Worm (Caenorhabditis elegans) whole organism, late embryonic: ENCODE results near the gene T09F5.10.

ENCODE experiments used
- K02D7.2 ChIP-seq: sonication (generic microtip); optimal IDR thresholded peaks from 2 replicates; lab custom pipeline; 2017; ENCODE audit warnings: mild to moderate bottlenecking, missing genetic modification characterization, missing compliant biosample characterization
- T23F11.4 ChIP-seq: fragments of 200-800 bp; sonication (Bioruptor generic); optimal IDR thresholded peaks from 2 replicates; lab custom pipeline; 2018; ENCODE audit warnings: mild to moderate bottlenecking, missing genetic modification characterization, missing compliant biosample characterization
- Y22D7AL.16 ChIP-seq: sonication (generic microtip); optimal IDR thresholded peaks from 2 replicates; lab custom pipeline; 2016; ENCODE audit warnings: missing genetic modification characterization, missing compliant biosample characterization
- ahr-1 ChIP-seq: sonication (generic microtip); optimal IDR thresholded peaks from 2 replicates; lab custom pipeline; 2016; ENCODE audit warnings: missing genetic modification characterization, missing compliant biosample characterization
- ama-1 ChIP-seq: fragments of 150-350 bp; optimal IDR thresholded peaks from 2 replicates; lab custom pipeline; 2014
- ceh-14 ChIP-seq: sonication (generic microtip); optimal IDR thresholded peaks from 2 replicates; lab custom pipeline; 2016; ENCODE audit warnings: missing genotype, missing genetic modification characterization, missing compliant biosample characterization
- ceh-18 ChIP-seq: sonication (generic microtip); optimal IDR thresholded peaks from 2 replicates; lab custom pipeline; 2016; ENCODE audit warnings: missing genetic modification characterization, missing compliant biosample characterization
- ceh-2 ChIP-seq: sonication (generic microtip); optimal IDR thresholded peaks from 2 replicates; lab custom pipeline; 2016; ENCODE audit warnings: missing genotype, missing genetic modification characterization, missing compliant biosample characterization
- ceh-22 ChIP-seq: sonication (generic microtip); optimal IDR thresholded peaks from 2 replicates; lab custom pipeline; 2017; ENCODE audit warnings: missing biosample characterization, missing genetic modification characterization
- ceh-24 ChIP-seq: sonication (generic microtip); optimal IDR thresholded peaks from 2 replicates; lab custom pipeline; 2016; ENCODE audit warnings: mild to moderate bottlenecking, missing genetic modification characterization, missing compliant biosample characterization
- ceh-30 ChIP-seq: fragments of 150-350 bp; optimal IDR thresholded peaks from 2 replicates; lab custom pipeline; 2014; ENCODE audit warnings: missing biosample characterization, missing genetic modification characterization
- ceh-34 ChIP-seq: sonication (generic microtip); optimal IDR thresholded peaks from 2 replicates; lab custom pipeline; 2016; ENCODE audit warnings: mild to moderate bottlenecking, missing genetic modification characterization, missing compliant biosample characterization
- ceh-45 ChIP-seq: fragments of 200-800 bp; sonication (Bioruptor generic); IDR thresholded peaks from 2 replicates; pipeline ENCODE4 v1.3.6; 2022; ENCODE audit warnings: missing genetic modification reagents, missing genetic modification characterization, missing compliant biosample characterization
- ceh-48 ChIP-seq: sonication (generic microtip); optimal IDR thresholded peaks from 2 replicates; lab custom pipeline; 2016; ENCODE audit warnings: missing genetic modification characterization, inconsistent platforms, missing compliant biosample characterization
- che-1 ChIP-seq: sonication (generic microtip); optimal IDR thresholded peaks from 2 replicates; lab custom pipeline; 2016; ENCODE audit warnings: mild to moderate bottlenecking, missing genetic modification characterization, missing compliant biosample characterization
- elt-2 ChIP-seq: sonication (generic microtip); optimal IDR thresholded peaks from 2 replicates; lab custom pipeline; 2016; ENCODE audit warnings: missing genetic modification reagents, missing genetic modification characterization, missing compliant biosample characterization
- fax-1 ChIP-seq: sonication (generic microtip); optimal IDR thresholded peaks from 2 replicates; lab custom pipeline; 2016; ENCODE audit warnings: missing genotype, missing genetic modification characterization, missing compliant biosample characterization
- gmeb-2 ChIP-seq: sonication (generic microtip); optimal IDR thresholded peaks from 2 replicates; lab custom pipeline; 2016; ENCODE audit warnings: missing genetic modification characterization, inconsistent platforms, missing compliant biosample characterization
- hlh-13 ChIP-seq: fragments of 200-800 bp; sonication (Bioruptor generic); optimal IDR thresholded peaks from 2 replicates; lab custom pipeline; 2018; ENCODE audit warnings: mild to moderate bottlenecking, missing genetic modification characterization, missing compliant biosample characterization
- hlh-15 ChIP-seq: sonication (generic microtip); optimal IDR thresholded peaks from 2 replicates; lab custom pipeline; 2016; ENCODE audit warnings: missing genetic modification characterization, missing compliant biosample characterization
- hlh-8 ChIP-seq: sonication (generic microtip); optimal IDR thresholded peaks from 2 replicates; lab custom pipeline; 2016; ENCODE audit warnings: missing genotype, missing genetic modification characterization, missing compliant biosample characterization
- madf-2 ChIP-seq: sonication (generic microtip); optimal IDR thresholded peaks from 2 replicates; lab custom pipeline; 2017; ENCODE audit warnings: missing genetic modification characterization, missing compliant biosample characterization
- nfya-1 ChIP-seq: sonication (generic microtip); optimal IDR thresholded peaks from 2 replicates; lab custom pipeline; 2017; ENCODE audit warnings: missing genetic modification characterization, mild to moderate bottlenecking, missing compliant biosample characterization, antibody characterized with exemption, moderate library complexity
- nhr-11 ChIP-seq: fragments of 150-350 bp; optimal IDR thresholded peaks from 2 replicates; lab custom pipeline; 2014; ENCODE audit warnings: missing biosample characterization, missing genetic modification characterization
- npax-4 ChIP-seq: sonication (generic microtip); optimal IDR thresholded peaks from 2 replicates; lab custom pipeline; 2016; ENCODE audit warnings: missing genetic modification characterization, missing compliant biosample characterization
- pag-3 ChIP-seq: sonication (generic microtip); optimal IDR thresholded peaks from 2 replicates; lab custom pipeline; 2016; ENCODE audit warnings: missing compliant biosample characterization, missing genetic modification characterization, borderline replicate concordance
- pha-2 ChIP-seq: sonication (generic microtip); optimal IDR thresholded peaks from 2 replicates; lab custom pipeline; 2017; ENCODE audit warnings: mild to moderate bottlenecking, missing genetic modification characterization, missing compliant biosample characterization
- ref-2 ChIP-seq: sonication (generic microtip); optimal IDR thresholded peaks from 2 replicates; lab custom pipeline; 2016; ENCODE audit warnings: missing genetic modification characterization, missing compliant biosample characterization
- sox-2 ChIP-seq: fragments of 200-800 bp; sonication (Bioruptor generic); IDR thresholded peaks from 2 replicates; pipeline ENCODE4 v1.3.6; 2022; ENCODE audit warnings: missing genetic modification reagents, missing genetic modification characterization, missing compliant biosample characterization
- sox-4 ChIP-seq: sonication (generic microtip); optimal IDR thresholded peaks from 2 replicates; lab custom pipeline; 2017; ENCODE audit warnings: mild to moderate bottlenecking, missing genetic modification characterization, inconsistent platforms, missing compliant biosample characterization
- tbx-2 ChIP-seq: sonication (generic microtip); optimal IDR thresholded peaks from 2 replicates; lab custom pipeline; 2016; ENCODE audit warnings: missing genetic modification characterization, missing compliant biosample characterization
- unc-3 ChIP-seq, 2 experiments: fragments of 200-800 bp in 1 of 2; sonication (Bioruptor generic) in 1 of 2; sonication (generic microtip) in 1 of 2; conservative IDR thresholded peaks in 1 of 2; optimal IDR thresholded peaks in 1 of 2; 2 replicates each; pipeline versions ENCODE4 v1.3.6 to Lab custom; 2016 to 2022; ENCODE audit warnings: missing compliant biosample characterization in 2 of 2, missing genetic modification characterization in 2 of 2, missing genetic modification reagents in 1 of 2
- unc-86 ChIP-seq: sonication (generic microtip); optimal IDR thresholded peaks from 2 replicates; lab custom pipeline; 2016; ENCODE audit warnings: missing genetic modification characterization, missing compliant biosample characterization
- ztf-16 ChIP-seq: sonication (generic microtip); optimal IDR thresholded peaks from 2 replicates; lab custom pipeline; 2017; ENCODE audit warnings: missing genetic modification characterization, missing compliant biosample characterization

The T09F5.10 gene

DNA sequence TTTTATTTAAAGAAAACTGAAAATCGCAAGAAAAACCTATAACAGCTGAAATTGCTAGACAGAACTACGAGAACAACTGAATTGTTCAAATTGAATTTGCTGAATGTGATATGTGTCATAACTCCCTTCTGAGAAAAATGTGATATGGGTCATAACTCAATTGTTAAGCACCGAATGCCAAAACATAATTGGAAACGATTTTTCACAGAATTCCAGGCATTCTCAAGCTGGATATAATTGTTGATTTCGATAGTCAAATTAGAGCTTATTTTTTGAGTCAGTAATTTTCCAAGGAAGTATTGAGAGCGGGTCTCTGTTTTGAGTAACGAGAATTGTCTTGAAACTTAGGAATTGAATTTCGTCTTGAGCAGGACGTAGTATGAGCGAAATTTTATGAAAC, 2.0 kb downstream of the T09F5.10 start:
- TF ChIP-seq hlh-15 (tag; lab: Kevin White, UChicago) (no peak), sox-2 (GFP tag; lab: Robert Waterston, UW) (no peak), madf-2 (tag; lab: Kevin White, UChicago) (no peak), ceh-14 (tag; lab: Kevin White, UChicago) (no peak), che-1 (tag; lab: Kevin White, UChicago) (no peak), ref-2 (no peak), sox-4 (no peak), ceh-18 (tag; lab: Kevin White, UChicago) (no peak), T23F11.4 (GFP tag; lab: Kevin White, UChicago) (no peak), ceh-45 (GFP tag; lab: Robert Waterston, UW) (no peak), pag-3 (tag; lab: Kevin White, UChicago) (no peak), ceh-30 (no peak), hlh-8 (tag; lab: Kevin White, UChicago) (no peak), pha-2 (no peak)
- TF ChIP-seq, all 69 proteins: peak for 0

DNA sequence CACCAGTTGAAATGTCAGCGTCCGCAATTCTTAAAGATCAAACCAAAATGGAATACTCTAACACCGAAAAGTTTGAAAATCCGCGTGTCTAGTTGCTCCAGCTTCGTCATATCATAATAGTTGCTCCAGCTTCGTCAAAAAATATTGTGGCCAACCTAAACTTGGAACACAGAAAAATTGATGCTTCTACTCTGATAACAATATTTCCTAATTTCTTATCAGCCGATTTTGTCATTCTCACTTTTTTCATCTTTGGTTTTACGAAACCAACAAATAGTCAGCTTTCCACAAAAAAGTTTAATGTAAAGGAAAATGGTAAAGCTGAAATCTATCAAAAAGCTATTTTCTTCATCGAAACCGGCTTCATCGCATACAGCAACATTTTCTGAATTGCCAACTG, 2.5 kb downstream of the T09F5.10 start, which contains the start of gene fbxa-84:
TSS of gene fbxa-84 (plus strand) at position 34 of the 400 bp plus-strand sequence.
- TF ChIP-seq ceh-24 (no peak), sox-2 (GFP tag; lab: Robert Waterston, UW) (no peak), pha-2 (no peak), gmeb-2 (tag; lab: Kevin White, UChicago) (no peak), npax-4 (no peak), ceh-45 (GFP tag; lab: Robert Waterston, UW) (no peak), ceh-34 (tag; lab: Kevin White, UChicago) (no peak), Y22D7AL.16 (no peak), nhr-11 (tag; lab: Kevin White, UChicago) (no peak), ref-2 (no peak), ceh-48 (tag; lab: Kevin White, UChicago) (no peak), fax-1 (tag; lab: Kevin White, UChicago) (no peak), ceh-22 (tag; lab: Kevin White, UChicago) (no peak)
- TF ChIP-seq, all 69 proteins: peak for 0

DNA sequence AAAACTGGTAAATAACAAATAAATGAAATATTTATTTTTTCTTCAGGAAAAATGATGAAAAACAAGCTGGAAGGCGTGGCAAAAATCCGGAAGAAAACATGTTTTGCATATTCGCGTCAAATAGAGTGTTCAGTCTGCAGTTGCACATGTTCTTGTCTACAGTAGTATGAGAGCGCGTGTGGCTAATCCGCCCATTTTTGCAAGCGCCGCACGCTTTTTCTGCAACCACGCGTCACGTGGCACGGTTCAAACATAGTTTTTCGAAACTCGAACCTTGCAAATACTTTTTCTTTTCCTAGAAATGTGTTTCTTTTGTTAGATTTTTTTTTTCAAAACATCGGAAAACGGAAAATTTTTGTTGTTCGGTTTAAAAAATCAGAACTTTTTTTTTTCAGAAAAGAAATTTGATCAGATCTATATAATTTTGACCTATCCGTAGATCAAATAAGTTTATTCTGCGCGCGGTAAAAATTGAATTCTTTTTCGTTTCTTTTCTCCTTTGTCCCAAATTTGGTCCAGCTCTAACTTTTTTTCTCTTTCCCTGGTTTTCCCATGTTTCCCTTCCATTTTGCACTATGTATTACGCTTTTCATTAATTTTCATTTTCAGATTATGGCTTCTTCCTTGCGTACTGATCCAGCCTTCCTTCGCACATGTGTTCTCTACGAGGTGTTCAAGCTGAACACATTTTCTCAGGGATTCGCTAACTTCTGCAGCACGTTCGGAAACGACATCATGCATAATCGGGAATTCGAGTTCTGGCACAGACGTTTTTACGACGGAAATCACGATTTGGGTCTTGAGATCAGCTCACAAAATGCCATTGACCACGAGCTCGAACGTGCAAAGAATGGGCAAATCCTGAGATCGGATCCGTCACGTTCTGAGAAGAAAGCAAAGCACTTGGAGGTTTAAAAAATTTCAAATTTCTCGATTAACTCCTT, 4.5 kb downstream of the T09F5.10 start, which contains the start of gene Y75B12B.1:
TSS of gene Y75B12B.1 (plus strand) at position 603 of the 944 bp plus-strand sequence.
- TF ChIP-seq hlh-13: no peak
- no peak for TF ChIP-seq che-1 (tag; lab: Kevin White, UChicago)
- TF ChIP-seq Y22D7AL.16: no peak
- no peak for TF ChIP-seq nfya-1 (tag; lab: Kevin White, UChicago)
- no peak for TF ChIP-seq ceh-48 (tag; lab: Kevin White, UChicago)
- TF ChIP-seq unc-3 (GFP tag; conservative IDR thresholded peaks at IDR 0.05; lab: Robert Waterston, UW): no peak
- no peak for TF ChIP-seq unc-3 (tag; optimal IDR thresholded peaks at IDR 0.05; lab: Kevin White, UChicago)
- TF ChIP-seq unc-86: no peak
- TF ChIP-seq ama-1 (lab: Kevin White, UChicago): no peak
- TF ChIP-seq K02D7.2 (tag; lab: Kevin White, UChicago): no peak
- no peak for TF ChIP-seq nhr-11 (tag; lab: Kevin White, UChicago)
- no peak for TF ChIP-seq hlh-15 (tag; lab: Kevin White, UChicago)
- no peak for TF ChIP-seq elt-2 (tag; lab: Kevin White, UChicago)
- no peak for TF ChIP-seq ceh-18 (tag; lab: Kevin White, UChicago)
- no peak for TF ChIP-seq tbx-2 (tag; lab: Kevin White, UChicago)
- TF ChIP-seq ceh-2 (tag; lab: Kevin White, UChicago): no peak
- no peak for TF ChIP-seq ahr-1 (tag; lab: Kevin White, UChicago)
- TF ChIP-seq ceh-24: no peak
- TF ChIP-seq ztf-16: no peak
